In genomic region chrX:10771856-10772592, dm6 we compare ENCODE assay signal across 1 fruit fly cellular context.
A peak's percentile ranks its signal among the peaks of the same experiment; 100 is the strongest.
TF ChIP-seq lines count a peak whose summit lies in the region.

Gene CG15211 (plus strand): TSS chrX:10772541.

TF ChIP-seq in whole organism, embryonic, 481 proteins besides CTCF, POLR2A, EP300 and RAD21 (continued from another document and continues in another):
- TF ChIP-seq CG1602 (GFP tag; optimal IDR thresholded peaks at IDR 0.05; lab: Kevin White, UChicago) (peak; percentile 54), CG2202 (tag; optimal IDR thresholded peaks at IDR 0.05; lab: Kevin White, UChicago) (peak; percentile 77), CG4854 (GFP tag; optimal IDR thresholded peaks at IDR 0.05; lab: Kevin White, UChicago) (no peak), CG6254 (GFP tag; optimal IDR thresholded peaks at IDR 0.05; lab: Kevin White, UChicago) (peak; percentile 60), her (GFP tag; optimal IDR thresholded peaks at IDR 0.05; lab: Kevin White, UChicago) (no peak), mirr (GFP tag; optimal IDR thresholded peaks at IDR 0.05; lab: Kevin White, UChicago) (peak; percentile 19), Mrtf (GFP tag; IDR thresholded peaks at IDR 0.05; lab: Robert Waterston, UW) (0 out of 3 replicates have a peak, but pooled peaks have one; percentile 30), ttk (GFP tag; IDR thresholded peaks at IDR 0.05; lab: Robert Waterston, UW) (peak; percentile 64), bbx (GFP tag; IDR thresholded peaks at IDR 0.05; lab: Robert Waterston, UW; ENCODE audit: partially characterized antibody) (peak; percentile 45; the same call in 1 of the 2 replicates), gfzf (GFP tag; optimal IDR thresholded peaks at IDR 0.05; lab: Kevin White, UChicago) (no peak), gsb-n (tag; optimal IDR thresholded peaks at IDR 0.05; lab: Kevin White, UChicago) (peak; percentile 73), Gsc (GFP tag; IDR thresholded peaks at IDR 0.05; lab: Robert Waterston, UW) (no peak), Hr3 (GFP tag; optimal IDR thresholded peaks at IDR 0.05; lab: Kevin White, UChicago) (peak; percentile 80), CG12659 (GFP tag; optimal IDR thresholded peaks at IDR 0.05; lab: Kevin White, UChicago) (peak; percentile 83), CG10959 (GFP tag; IDR thresholded peaks at IDR 0.05; lab: Robert Waterston, UW) (0 out of 2 replicates have a peak, but pooled peaks have one; percentile 17), CG4282 (GFP tag; optimal IDR thresholded peaks at IDR 0.05; lab: Kevin White, UChicago) (no peak), CG6654 (GFP tag; optimal IDR thresholded peaks at IDR 0.05; lab: Kevin White, UChicago) (peak; percentile 20), tx (GFP tag; optimal IDR thresholded peaks at IDR 0.05; lab: Kevin White, UChicago) (peak; percentile 15), Adf1 (GFP tag; IDR thresholded peaks at IDR 0.05; lab: Robert Waterston, UW) (peak; percentile 19; the same call in 1 of the 2 replicates), Ptx1 (GFP tag; IDR thresholded peaks at IDR 0.05; lab: Robert Waterston, UW) (peak; percentile 74), cwo (GFP tag; optimal IDR thresholded peaks at IDR 0.05; lab: Kevin White, UChicago) (peak; percentile 49), hkb (optimal IDR thresholded peaks at IDR 0.05; lab: Kevin White, UChicago) (no peak), hkb (GFP tag; IDR thresholded peaks at IDR 0.05; lab: Robert Waterston, UW) (no peak; the same call in none of the 2 replicates), CG5180 (GFP tag; optimal IDR thresholded peaks at IDR 0.05; lab: Kevin White, UChicago) (peak; percentile 68), nom (GFP tag; optimal IDR thresholded peaks at IDR 0.05; lab: Kevin White, UChicago) (peak; percentile 75), CG6854 (GFP tag; optimal IDR thresholded peaks at IDR 0.05; lab: Kevin White, UChicago) (peak; percentile 32), ERR (GFP tag; optimal IDR thresholded peaks at IDR 0.05; lab: Kevin White, UChicago) (no peak), CG10462 (GFP tag; optimal IDR thresholded peaks at IDR 0.05; lab: Kevin White, UChicago) (peak; percentile 8), YL-1 (GFP tag; optimal IDR thresholded peaks at IDR 0.05; lab: Kevin White, UChicago) (peak; percentile 14), ranshi (GFP tag; IDR thresholded peaks at IDR 0.05; lab: Robert Waterston, UW) (peak; percentile 44; the same call in 1 of the 2 replicates), ara (GFP tag; IDR thresholded peaks at IDR 0.05; lab: Robert Waterston, UW) (peak; percentile 77), shn (GFP tag; optimal IDR thresholded peaks at IDR 0.05; lab: Kevin White, UChicago) (peak; percentile 20), otp (GFP tag; IDR thresholded peaks at IDR 0.05; lab: Robert Waterston, UW) (0 out of 3 replicates have a peak, but pooled peaks have one; percentile 30), Atf3 (GFP tag; optimal IDR thresholded peaks at IDR 0.05; lab: Kevin White, UChicago) (peak; percentile 11), sc (optimal IDR thresholded peaks at IDR 0.05; lab: Kevin White, UChicago) (no peak), sc (GFP tag; optimal IDR thresholded peaks at IDR 0.05; lab: Kevin White, UChicago) (peak; percentile 66), NK7.1 (GFP tag; optimal IDR thresholded peaks at IDR 0.05; lab: Kevin White, UChicago) (no peak), Ravus (GFP tag; IDR thresholded peaks at IDR 0.05; lab: Robert Waterston, UW) (no peak), wdn (GFP tag; IDR thresholded peaks at IDR 0.05; lab: Robert Waterston, UW) (0 out of 2 replicates have a peak, but pooled peaks have one; percentile 26), CG9609 (GFP tag; optimal IDR thresholded peaks at IDR 0.05; lab: Kevin White, UChicago) (peak; percentile 3), CG9817 (tag; optimal IDR thresholded peaks at IDR 0.05; lab: Kevin White, UChicago) (peak; percentile 48), Fer2 (tag; optimal IDR thresholded peaks at IDR 0.05; lab: Kevin White, UChicago) (peak; percentile 22), CG12769 (tag; optimal IDR thresholded peaks at IDR 0.05; lab: Kevin White, UChicago) (peak; percentile 91), Xrp1 (GFP tag; IDR thresholded peaks at IDR 0.05; lab: Robert Waterston, UW) (peak; percentile 72), Chrac-16 (GFP tag; optimal IDR thresholded peaks at IDR 0.05; lab: Kevin White, UChicago) (peak; percentile 65), Oaz (GFP tag; IDR thresholded peaks at IDR 0.05; lab: Robert Waterston, UW) (0 out of 2 replicates have a peak, but pooled peaks have one; percentile 51), pnt (GFP tag; optimal IDR thresholded peaks at IDR 0.05; lab: Kevin White, UChicago) (no peak), CG18599 (GFP tag; optimal IDR thresholded peaks at IDR 0.05; lab: Kevin White, UChicago) (peak; percentile 75), scrt (GFP tag; optimal IDR thresholded peaks at IDR 0.05; lab: Kevin White, UChicago) (peak; percentile 37), repo (GFP tag; optimal IDR thresholded peaks at IDR 0.05; lab: Kevin White, UChicago) (peak; percentile 28), Abd-B (GFP tag; optimal IDR thresholded peaks at IDR 0.05; lab: Kevin White, UChicago) (peak; percentile 53), lola (GFP tag; optimal IDR thresholded peaks at IDR 0.05; lab: Kevin White, UChicago) (peak in 1 of 3 experiments; percentile 85), onecut (GFP tag; IDR thresholded peaks at IDR 0.05; lab: Robert Waterston, UW) (peak; percentile 46; the same call in 1 of the 2 replicates), CG3995 (GFP tag; optimal IDR thresholded peaks at IDR 0.05; lab: Kevin White, UChicago) (no peak), lab (GFP tag; optimal IDR thresholded peaks at IDR 0.05; lab: Kevin White, UChicago) (peak; percentile 76), inv (GFP tag; IDR thresholded peaks at IDR 0.05; lab: Robert Waterston, UW; ENCODE audit: partially characterized antibody) (0 out of 2 replicates have a peak, but pooled peaks have one; percentile 27), slbo (GFP tag; IDR thresholded peaks at IDR 0.05; lab: Robert Waterston, UW) (peak; percentile 36; the same call in 1 of the 2 replicates), Neu2 (GFP tag; optimal IDR thresholded peaks at IDR 0.05; lab: Kevin White, UChicago; ENCODE audit: borderline replicate concordance) (no peak), da (GFP tag; optimal IDR thresholded peaks at IDR 0.05; lab: Kevin White, UChicago) (no peak), nau (GFP tag; optimal IDR thresholded peaks at IDR 0.05; lab: Kevin White, UChicago) (peak; percentile 4), Pdp1 (GFP tag; optimal IDR thresholded peaks at IDR 0.05; lab: Kevin White, UChicago) (peak; percentile 44 to 50), ro (GFP tag; IDR thresholded peaks at IDR 0.05; lab: Robert Waterston, UW) (0 out of 2 replicates have a peak, but pooled peaks have one; percentile 37), CG31388 (GFP tag; optimal IDR thresholded peaks at IDR 0.05; lab: Kevin White, UChicago) (no peak), D19A (tag; optimal IDR thresholded peaks at IDR 0.05; lab: Kevin White, UChicago) (peak; percentile 79), CG8944 (GFP tag; optimal IDR thresholded peaks at IDR 0.05; lab: Kevin White, UChicago) (no peak), CG7928 (GFP tag; optimal IDR thresholded peaks at IDR 0.05; lab: Kevin White, UChicago) (no peak), Drgx (GFP tag; IDR thresholded peaks at IDR 0.05; lab: Robert Waterston, UW) (peak; percentile 77), nerfin-2 (GFP tag; IDR thresholded peaks at IDR 0.05; lab: Robert Waterston, UW; ENCODE audit: partially characterized antibody) (no peak), CG7963 (GFP tag; IDR thresholded peaks at IDR 0.05; lab: Robert Waterston, UW; ENCODE audit: partially characterized antibody) (no peak), nmo (GFP tag; optimal IDR thresholded peaks at IDR 0.05; lab: Kevin White, UChicago) (peak; percentile 86), Dip3 (GFP tag; optimal IDR thresholded peaks at IDR 0.05; lab: Kevin White, UChicago) (no peak), Bgb (GFP tag; IDR thresholded peaks at IDR 0.05; lab: Robert Waterston, UW; ENCODE audit: partially characterized antibody) (peak; percentile 42; the same call in 1 of the 2 replicates), bab2 (GFP tag; optimal IDR thresholded peaks at IDR 0.05; lab: Kevin White, UChicago) (no peak), CG6175 (GFP tag; IDR thresholded peaks at IDR 0.05; lab: Robert Waterston, UW) (peak; percentile 99), ab (GFP tag; optimal IDR thresholded peaks at IDR 0.05; lab: Kevin White, UChicago) (no peak), Sox102F (GFP tag; optimal IDR thresholded peaks at IDR 0.05; lab: Kevin White, UChicago) (peak; percentile 82), CG5953 (GFP tag; IDR thresholded peaks at IDR 0.05; lab: Robert Waterston, UW) (no peak), gro (GFP tag; optimal IDR thresholded peaks at IDR 0.05; lab: Kevin White, UChicago) (no peak), CG18476 (GFP tag; optimal IDR thresholded peaks at IDR 0.05; lab: Kevin White, UChicago) (peak; percentile 38), CG32532 (GFP tag; IDR thresholded peaks at IDR 0.05; lab: Robert Waterston, UW) (peak; percentile 21; the same call in 1 of the 2 replicates), Sry-β (GFP tag; optimal IDR thresholded peaks at IDR 0.05; lab: Kevin White, UChicago) (no peak), H2.0 (GFP tag; IDR thresholded peaks at IDR 0.05; lab: Robert Waterston, UW) (peak; percentile 39; the same call in 1 of the 2 replicates), CG7839 (tag; optimal IDR thresholded peaks at IDR 0.05; lab: Kevin White, UChicago) (peak; percentile 80), MBD-R2 (GFP tag; IDR thresholded peaks at IDR 0.05; lab: Robert Waterston, UW) (no peak; the same call in 1 of the 2 replicates), CG14667 (GFP tag; IDR thresholded peaks at IDR 0.05; lab: Robert Waterston, UW) (0 out of 2 replicates have a peak, but pooled peaks have one; percentile 21), tup (GFP tag; optimal IDR thresholded peaks at IDR 0.05; lab: Kevin White, UChicago) (no peak), ATbp (GFP tag; optimal IDR thresholded peaks at IDR 0.05; lab: Kevin White, UChicago) (peak; percentile 66), fd3F (GFP tag; optimal IDR thresholded peaks at IDR 0.05; lab: Kevin White, UChicago) (peak; percentile 54), C15 (GFP tag; IDR thresholded peaks at IDR 0.05; lab: Robert Waterston, UW) (no peak), zen2 (GFP tag; IDR thresholded peaks at IDR 0.05; lab: Robert Waterston, UW; ENCODE audit: partially characterized antibody) (no peak), HLHmδ (GFP tag; optimal IDR thresholded peaks at IDR 0.05; lab: Kevin White, UChicago) (peak; percentile 9), lbe (GFP tag; optimal IDR thresholded peaks at IDR 0.05; lab: Kevin White, UChicago) (no peak), run (tag; optimal IDR thresholded peaks at IDR 0.05; lab: Kevin White, UChicago) (peak; percentile 17), CG1647 (GFP tag; optimal IDR thresholded peaks at IDR 0.05; lab: Kevin White, UChicago) (no peak), CG17361 (GFP tag; IDR thresholded peaks at IDR 0.05; lab: Robert Waterston, UW) (peak; percentile 91), CG8478 (optimal IDR thresholded peaks at IDR 0.05; lab: Kevin White, UChicago) (no peak), row (GFP tag; IDR thresholded peaks at IDR 0.05; lab: Robert Waterston, UW) (peak; percentile 78), CG3726 (GFP tag; IDR thresholded peaks at IDR 0.05; lab: Robert Waterston, UW) (0 out of 3 replicates have a peak, but pooled peaks have one; percentile 58), cad (GFP tag; optimal IDR thresholded peaks at IDR 0.05; lab: Kevin White, UChicago) (peak; percentile 71), HmgD (GFP tag; optimal IDR thresholded peaks at IDR 0.05; lab: Kevin White, UChicago) (no peak), Jarid2 (GFP tag; optimal IDR thresholded peaks at IDR 0.05; lab: Kevin White, UChicago) (peak; percentile 43), CG18011 (GFP tag; optimal IDR thresholded peaks at IDR 0.05; lab: Kevin White, UChicago) (no peak), CG11723 (GFP tag; optimal IDR thresholded peaks at IDR 0.05; lab: Kevin White, UChicago) (peak; percentile 57), jumu (GFP tag; optimal IDR thresholded peaks at IDR 0.05; lab: Kevin White, UChicago) (peak; percentile 4), toy (GFP tag; IDR thresholded peaks at IDR 0.05; lab: Robert Waterston, UW) (no peak), CG10366 (GFP tag; IDR thresholded peaks at IDR 0.05; lab: Robert Waterston, UW) (peak; percentile 41), CG17802 (tag; optimal IDR thresholded peaks at IDR 0.05; lab: Kevin White, UChicago) (peak; percentile 42), sim (GFP tag; IDR thresholded peaks at IDR 0.05; lab: Robert Waterston, UW) (no peak), usp (GFP tag; optimal IDR thresholded peaks at IDR 0.05; lab: Kevin White, UChicago) (no peak), CG3407 (GFP tag; optimal IDR thresholded peaks at IDR 0.05; lab: Kevin White, UChicago) (peak; percentile 64), Lhr (GFP tag; optimal IDR thresholded peaks at IDR 0.05; lab: Kevin White, UChicago) (peak; percentile 49), Ssrp (tag; optimal IDR thresholded peaks at IDR 0.05; lab: Kevin White, UChicago) (peak; percentile 83), CG10267 (tag; optimal IDR thresholded peaks at IDR 0.05; lab: Kevin White, UChicago) (peak; percentile 71), CG10209 (GFP tag; optimal IDR thresholded peaks at IDR 0.05; lab: Kevin White, UChicago) (peak; percentile 77), vvl (GFP tag; IDR thresholded peaks at IDR 0.05; lab: Robert Waterston, UW) (peak; percentile 77), dan (GFP tag; IDR thresholded peaks at IDR 0.05; lab: Robert Waterston, UW) (no peak), zfh1 (GFP tag; IDR thresholded peaks at IDR 0.05; lab: Robert Waterston, UW) (peak; percentile 68; the same call in 2 of the 3 replicates), CG2129 (GFP tag; IDR thresholded peaks at IDR 0.05; lab: Robert Waterston, UW; ENCODE audit: partially characterized antibody) (no peak), bcd (GFP tag; optimal IDR thresholded peaks at IDR 0.05; lab: Kevin White, UChicago) (peak; percentile 74), Hmr (GFP tag; optimal IDR thresholded peaks at IDR 0.05; lab: Kevin White, UChicago) (peak; percentile 61), ind (GFP tag; optimal IDR thresholded peaks at IDR 0.05; lab: Kevin White, UChicago) (peak; percentile 62), dmrt99B (tag; optimal IDR thresholded peaks at IDR 0.05; lab: Kevin White, UChicago) (peak; percentile 82), az2 (GFP tag; optimal IDR thresholded peaks at IDR 0.05; lab: Kevin White, UChicago) (peak; percentile 77), CG11085 (GFP tag; IDR thresholded peaks at IDR 0.05; lab: Robert Waterston, UW) (0 out of 2 replicates have a peak, but pooled peaks have one; percentile 31), gsb (GFP tag; IDR thresholded peaks at IDR 0.05; lab: Robert Waterston, UW) (no peak), pita (GFP tag; optimal IDR thresholded peaks at IDR 0.05; lab: Kevin White, UChicago) (no peak), CG13424 (tag; optimal IDR thresholded peaks at IDR 0.05; lab: Kevin White, UChicago) (peak; percentile 81), Mad (GFP tag; optimal IDR thresholded peaks at IDR 0.05; lab: Kevin White, UChicago) (peak; percentile 41)
